Fruit fly (Drosophila melanogaster) whole organism, prepupa: Measurements from ENCODE around the gene Tektin-A.

Experiments used
- CG10631 ChIP-seq: fragments of 200-800 bp; sonication (Bioruptor generic); optimal IDR thresholded peaks from 2 replicates; lab custom pipeline; 2016; ENCODE audit warnings: missing biosample characterization, missing genetic modification characterization
- CG11762 ChIP-seq: fragments of 200-800 bp; sonication (Bioruptor generic); optimal IDR thresholded peaks from 3 replicates; lab custom pipeline; 2016; ENCODE audit warnings: missing biosample characterization, missing genetic modification characterization; ENCODE audit not compliant: insufficient read depth
- CG11902 ChIP-seq: fragments of 200-800 bp; sonication (Bioruptor generic); optimal IDR thresholded peaks from 3 replicates; lab custom pipeline; 2016; ENCODE audit warnings: missing biosample characterization, missing genetic modification characterization
- CG15336 ChIP-seq: fragments of 200-800 bp; sonication (Bioruptor generic); IDR thresholded peaks from 2 replicates; pipeline ENCODE4 v1.3.6; 2022; ENCODE audit warnings: missing biosample characterization, missing genetic modification characterization
- CG1621 ChIP-seq: fragments of 200-800 bp; sonication (Bioruptor generic); optimal IDR thresholded peaks from 3 replicates; lab custom pipeline; 2018; ENCODE audit warnings: missing biosample characterization, mild to moderate bottlenecking, missing genetic modification characterization
- CG16779 ChIP-seq: fragments of 200-800 bp; sonication (Bioruptor generic); optimal IDR thresholded peaks from 3 replicates; lab custom pipeline; 2017; ENCODE audit warnings: missing biosample characterization, mild to moderate bottlenecking, missing genetic modification characterization
- CG3032 ChIP-seq: fragments of 200-800 bp; optimal IDR thresholded peaks from 2 replicates; lab custom pipeline; 2019; ENCODE audit warnings: missing biosample characterization, mild to moderate bottlenecking, missing genetic modification characterization, moderate library complexity
- CG31627 ChIP-seq: fragments of 200-800 bp; sonication (Bioruptor generic); optimal IDR thresholded peaks from 3 replicates; lab custom pipeline; 2016; ENCODE audit warnings: missing biosample characterization, missing genetic modification characterization
- CG34406 ChIP-seq: fragments of 200-800 bp; sonication (Bioruptor generic); optimal IDR thresholded peaks from 3 replicates; lab custom pipeline; 2016; ENCODE audit warnings: missing biosample characterization, missing genetic modification characterization
- CG3919 ChIP-seq: fragments of 200-800 bp; sonication (Bioruptor generic); optimal IDR thresholded peaks from 3 replicates; lab custom pipeline; 2016; ENCODE audit warnings: missing biosample characterization, missing genetic modification characterization
- CG7368 ChIP-seq: fragments of 200-800 bp; sonication (Bioruptor generic); optimal IDR thresholded peaks from 3 replicates; lab custom pipeline; 2016; ENCODE audit warnings: missing biosample characterization, missing genetic modification characterization
- CG8119 ChIP-seq: fragments of 200-800 bp; sonication (Bioruptor generic); IDR thresholded peaks from 3 replicates; pipeline ENCODE4 v1.3.6; 2022; ENCODE audit warnings: missing biosample characterization, missing genetic modification characterization
- CG9139 ChIP-seq: fragments of 200-800 bp; sonication (Bioruptor generic); optimal IDR thresholded peaks from 3 replicates; lab custom pipeline; 2017; ENCODE audit warnings: missing biosample characterization, mild to moderate bottlenecking, missing genetic modification characterization
- Eip75B ChIP-seq: fragments of 200-800 bp; sonication (Bioruptor generic); optimal IDR thresholded peaks from 3 replicates; lab custom pipeline; 2016; ENCODE audit warnings: missing biosample characterization, missing genetic modification characterization
- Eip78C ChIP-seq: fragments of 200-800 bp; sonication (Bioruptor generic); peaks from one replicate; lab custom pipeline; 2016; ENCODE audit warnings: missing biosample characterization, missing genetic modification characterization
- Hr38 ChIP-seq: sonication (Bioruptor generic); optimal IDR thresholded peaks from 2 replicates; lab custom pipeline; 2016; ENCODE audit warnings: missing biosample characterization, missing genetic modification characterization
- Hr39 ChIP-seq: fragments of 200-800 bp; sonication (Bioruptor generic); optimal IDR thresholded peaks from 2 replicates; lab custom pipeline; 2016; ENCODE audit warnings: missing biosample characterization, missing genetic modification characterization
- Sox15 ChIP-seq: fragments of 200-800 bp; sonication (Bioruptor generic); optimal IDR thresholded peaks from 3 replicates; lab custom pipeline; 2016; ENCODE audit warnings: missing biosample characterization, missing genetic modification characterization
- acj6 ChIP-seq: fragments of 200-800 bp; sonication (Bioruptor generic); optimal IDR thresholded peaks from 3 replicates; lab custom pipeline; 2016; ENCODE audit warnings: missing biosample characterization, missing genetic modification characterization
- dac ChIP-seq: fragments of 200-800 bp; sonication (Bioruptor generic); optimal IDR thresholded peaks from 2 replicates; lab custom pipeline; 2017; ENCODE audit warnings: missing biosample characterization, mild to moderate bottlenecking, missing genetic modification characterization
- dsx ChIP-seq: fragments of 200-800 bp; optimal IDR thresholded peaks from 3 replicates; lab custom pipeline; 2019; ENCODE audit warnings: missing biosample characterization, mild to moderate bottlenecking, missing genetic modification characterization, moderate library complexity; ENCODE audit not compliant: poor library complexity, severe bottlenecking
- eg ChIP-seq: fragments of 200-800 bp; sonication (Bioruptor generic); IDR thresholded peaks from 3 replicates; pipeline ENCODE4 v1.3.6; 2022; ENCODE audit warnings: missing biosample characterization, missing genetic modification characterization
- esn ChIP-seq: fragments of 200-800 bp; sonication (Bioruptor generic); optimal IDR thresholded peaks from 2 replicates; lab custom pipeline; 2016; ENCODE audit warnings: missing biosample characterization, mild to moderate bottlenecking, missing genetic modification characterization, moderate library complexity
- net ChIP-seq: fragments of 200-800 bp; sonication (Bioruptor generic); optimal IDR thresholded peaks from 3 replicates; lab custom pipeline; 2016; ENCODE audit warnings: missing biosample characterization, missing genetic modification characterization
- pdm3 ChIP-seq: fragments of 200-800 bp; sonication (Bioruptor generic); optimal IDR thresholded peaks from 3 replicates; lab custom pipeline; 2016; ENCODE audit warnings: missing biosample characterization, missing genetic modification characterization
- salr ChIP-seq, 2 experiments: fragments of 200-800 bp; sonication (Bioruptor generic); optimal IDR thresholded peaks; 3 replicates each; lab custom pipeline; 2016 to 2018; ENCODE audit warnings: missing biosample characterization in 2 of 2, missing genetic modification characterization in 2 of 2, mild to moderate bottlenecking in 1 of 2
- svp ChIP-seq: fragments of 200-800 bp; sonication (Bioruptor generic); peaks from one replicate; lab custom pipeline; 2016; ENCODE audit warnings: missing biosample characterization, missing genetic modification characterization
- topi ChIP-seq: fragments of 200-800 bp; sonication (Bioruptor generic); optimal IDR thresholded peaks from 3 replicates; lab custom pipeline; 2016; ENCODE audit warnings: missing biosample characterization, missing genetic modification characterization

Gene Tektin-A

dm6 chr2L:15900424-15900823 is 46.5 kb downstream of the Tektin-A start, which contains the start of gene CG31823:
Gene CG31823, minus strand, starts transcription at chr2L:15900524.
- no peak for TF ChIP-seq CG3919 (GFP tag; lab: Kevin White, UChicago)
- no peak for TF ChIP-seq CG1621 (tag; lab: Kevin White, UChicago)
- no peak for TF ChIP-seq eg (GFP tag; lab: Robert Waterston, UW)
- TF ChIP-seq CG11902 (GFP tag; lab: Kevin White, UChicago) = no peak
- no peak for TF ChIP-seq pdm3 (GFP tag; lab: Kevin White, UChicago)
- no peak for TF ChIP-seq CG16779 (tag; lab: Kevin White, UChicago)
- TF ChIP-seq esn = no peak
- TF ChIP-seq dsx = no peak

- TF ChIP-seq net (no peak), topi (no peak), CG31627 (no peak), CG7368 (GFP tag; lab: Kevin White, UChicago) (no peak), dac (GFP tag; lab: Kevin White, UChicago) (no peak), svp (no peak), CG9139 (GFP tag; lab: Kevin White, UChicago) (no peak), eg (GFP tag; lab: Robert Waterston, UW) (no peak), CG11762 (no peak), Eip75B (GFP tag; lab: Kevin White, UChicago) (no peak), Sox15 (no peak), pdm3 (GFP tag; lab: Kevin White, UChicago) (no peak), CG15336 (GFP tag; lab: Robert Waterston, UW) (no peak), CG34406 (GFP tag; lab: Kevin White, UChicago) (no peak), Hr38 (GFP tag; lab: Kevin White, UChicago) (no peak), Hr39 (GFP tag; lab: Kevin White, UChicago) (no peak), CG8119 (GFP tag; lab: Robert Waterston, UW) (no peak)
- TF ChIP-seq, all 60 proteins: peak for 0
Observed at dm6 chr2L:15902310-15902709, 48.4 kb downstream of the Tektin-A start, which contains the start of gene CG31821. Gene CG31821, minus strand, starts transcription at chr2L:15902410.

dm6 chr2L:15903725-15904124 is 49.8 kb downstream of the Tektin-A start:
- TF ChIP-seq Eip78C (no peak), CG3032 (tag; lab: Kevin White, UChicago) (no peak), dac (GFP tag; lab: Kevin White, UChicago) (no peak), pdm3 (GFP tag; lab: Kevin White, UChicago) (no peak), CG10631 (no peak), salr (GFP tag; optimal IDR thresholded peaks at IDR 0.05; lab: Kevin White, UChicago) (no peak), CG16779 (tag; lab: Kevin White, UChicago) (no peak), acj6 (no peak), Sox15 (no peak), esn (no peak), CG11902 (GFP tag; lab: Kevin White, UChicago) (no peak)
